Worm (Caenorhabditis elegans): ENCODE results near the gene ZK1307.8.

ce11 chrII:9617902-9618245, 6.5 kb upstream of the ZK1307.8 start:
- TF ChIP-seq unc-62 (GFP tag; optimal IDR thresholded peaks at IDR 0.05) = no peak
- no peak for TF ChIP-seq sdz-38 (tag; optimal IDR thresholded peaks at IDR 0.05)
- TF ChIP-seq ama-1 (optimal IDR thresholded peaks at IDR 0.05) = no peak
- peak in 1 of 2 experiments; percentile 17 for TF ChIP-seq ama-1 (GFP tag; optimal IDR thresholded peaks at IDR 0.05)
- no peak for TF ChIP-seq Y79H2A.3 (GFP tag; conservative IDR thresholded peaks at IDR 0.05)
- TF ChIP-seq mel-28 (tag; optimal IDR thresholded peaks at IDR 0.05; ENCODE audit: borderline replicate concordance) = no peak
- no peak for TF ChIP-seq mcd-1 (GFP tag; IDR thresholded peaks at IDR 0.05)
